Worm (Caenorhabditis elegans) whole organism, L3 larva: ENCODE measurements around the gene fnta-1.

ENCODE experiments used
- R02D3.7 ChIP-seq: fragments of 150-350 bp; optimal IDR thresholded peaks from 2 replicates; lab custom pipeline; 2014; ENCODE audit warnings: missing biosample characterization, missing genetic modification characterization
- ama-1 ChIP-seq: fragments of 150-350 bp; optimal IDR thresholded peaks from 2 replicates; lab custom pipeline; 2018
- ceh-16 ChIP-seq: sonication (generic microtip); optimal IDR thresholded peaks from 2 replicates; lab custom pipeline; 2017; ENCODE audit warnings: missing biosample characterization, missing genetic modification characterization
- ceh-28 ChIP-seq: fragments of 150-350 bp; optimal IDR thresholded peaks from 2 replicates; lab custom pipeline; 2014; ENCODE audit warnings: missing biosample characterization, missing genetic modification reagents, missing genetic modification characterization
- ceh-82 ChIP-seq: fragments of 150-350 bp; optimal IDR thresholded peaks from 2 replicates; lab custom pipeline; 2014; ENCODE audit warnings: missing biosample characterization, missing genetic modification characterization
- ceh-9 ChIP-seq: sonication (generic microtip); optimal IDR thresholded peaks from 2 replicates; lab custom pipeline; 2018; ENCODE audit warnings: missing biosample characterization, missing genetic modification characterization
- daf-12 ChIP-seq: fragments of 150-350 bp; optimal IDR thresholded peaks from 2 replicates; lab custom pipeline; 2014; ENCODE audit warnings: missing biosample characterization, missing genetic modification reagents, missing genetic modification characterization
- egl-5 ChIP-seq: fragments of 150-350 bp; optimal IDR thresholded peaks from 2 replicates; lab custom pipeline; 2017; ENCODE audit warnings: missing biosample characterization, missing genetic modification reagents, missing genetic modification characterization, inconsistent platforms
- elt-2 ChIP-seq: sonication (generic microtip); optimal IDR thresholded peaks from 2 replicates; lab custom pipeline; 2016; ENCODE audit warnings: missing genetic modification reagents, mild to moderate bottlenecking, missing genetic modification characterization, missing compliant biosample characterization
- elt-3 ChIP-seq, 3 experiments: fragments of 150-350 bp in 1 of 3; sonication (generic microtip) in 2 of 3; optimal IDR thresholded peaks; 2 replicates in 2 of 3; 4 replicates in 1 of 3; lab custom pipeline; 2014 to 2017; ENCODE audit warnings: missing biosample characterization in 3 of 3, missing genetic modification characterization in 3 of 3
- eor-1 ChIP-seq, 2 experiments: fragments of 150-350 bp; optimal IDR thresholded peaks; 2 replicates each; lab custom pipeline; 2014 to 2018; ENCODE audit warnings: missing biosample characterization in 2 of 2, missing genetic modification characterization in 2 of 2
- fkh-2 ChIP-seq: fragments of 150-350 bp; optimal IDR thresholded peaks from 2 replicates; lab custom pipeline; 2014; ENCODE audit warnings: missing biosample characterization, missing genetic modification reagents, missing genetic modification characterization
- fos-1 ChIP-seq: fragments of 150-350 bp; optimal IDR thresholded peaks from 2 replicates; lab custom pipeline; 2014; ENCODE audit warnings: missing biosample characterization, missing genetic modification characterization
- hmg-11 ChIP-seq: sonication (generic microtip); optimal IDR thresholded peaks from 2 replicates; lab custom pipeline; 2016; ENCODE audit warnings: missing genetic modification characterization, missing compliant biosample characterization
- jun-1 ChIP-seq: fragments of 150-350 bp; optimal IDR thresholded peaks from 2 replicates; lab custom pipeline; 2014; ENCODE audit warnings: missing biosample characterization, missing genetic modification reagents, missing genetic modification characterization
- lin-15B ChIP-seq: fragments of 150-350 bp; optimal IDR thresholded peaks from 2 replicates; lab custom pipeline; 2014; ENCODE audit warnings: missing biosample characterization, missing genetic modification characterization
- lin-39 ChIP-seq: fragments of 150-350 bp; optimal IDR thresholded peaks from 2 replicates; lab custom pipeline; 2018; ENCODE audit warnings: missing biosample characterization, missing genetic modification reagents, missing genetic modification characterization
- lsy-12 ChIP-seq: sonication (generic microtip); optimal IDR thresholded peaks from 2 replicates; lab custom pipeline; 2016; ENCODE audit warnings: mild to moderate bottlenecking, missing genetic modification characterization, missing compliant biosample characterization
- mdl-1 ChIP-seq: fragments of 150-350 bp; optimal IDR thresholded peaks from 2 replicates; lab custom pipeline; 2014; ENCODE audit warnings: missing biosample characterization, missing genetic modification characterization
- nfya-1 ChIP-seq: sonication (generic microtip); optimal IDR thresholded peaks from 2 replicates; lab custom pipeline; 2017; ENCODE audit warnings: missing genetic modification characterization, mild to moderate bottlenecking, missing compliant biosample characterization, antibody characterized with exemption, moderate library complexity; ENCODE audit not compliant: insufficient read depth
- nhr-11 ChIP-seq: fragments of 150-350 bp; optimal IDR thresholded peaks from 2 replicates; lab custom pipeline; 2014; ENCODE audit warnings: missing biosample characterization, missing genetic modification characterization
- nhr-23 ChIP-seq: fragments of 150-350 bp; optimal IDR thresholded peaks from 2 replicates; lab custom pipeline; 2014; ENCODE audit warnings: missing biosample characterization, missing genetic modification reagents, missing genetic modification characterization
- nhr-237 ChIP-seq: fragments of 150-350 bp; optimal IDR thresholded peaks from 2 replicates; lab custom pipeline; 2014; ENCODE audit warnings: missing biosample characterization, missing genetic modification characterization
- nhr-25 ChIP-seq: sonication (generic microtip); optimal IDR thresholded peaks from 2 replicates; lab custom pipeline; 2017; ENCODE audit warnings: missing biosample characterization, missing genetic modification characterization
- nhr-28 ChIP-seq: fragments of 150-350 bp; optimal IDR thresholded peaks from 2 replicates; lab custom pipeline; 2014; ENCODE audit warnings: missing biosample characterization, missing genetic modification characterization
- nhr-67 ChIP-seq: fragments of 150-350 bp; optimal IDR thresholded peaks from 2 replicates; lab custom pipeline; 2014; ENCODE audit warnings: missing biosample characterization, missing genetic modification characterization
- nhr-76 ChIP-seq: fragments of 150-350 bp; sonication (generic microtip); optimal IDR thresholded peaks from 5 replicates; lab custom pipeline; 2014; ENCODE audit warnings: missing biosample characterization, missing genetic modification characterization
- nhr-77 ChIP-seq: fragments of 150-350 bp; optimal IDR thresholded peaks from 2 replicates; lab custom pipeline; 2014; ENCODE audit warnings: missing biosample characterization, missing genetic modification characterization
- pha-4 ChIP-seq: fragments of 150-350 bp; optimal IDR thresholded peaks from 2 replicates; lab custom pipeline; 2014; ENCODE audit warnings: missing biosample characterization, missing genetic modification reagents, missing genetic modification characterization
- pqm-1 ChIP-seq: fragments of 150-350 bp; optimal IDR thresholded peaks from 2 replicates; lab custom pipeline; 2017; ENCODE audit warnings: missing biosample characterization, missing genetic modification characterization, inconsistent platforms
- sea-2 ChIP-seq: fragments of 150-350 bp; sonication (generic microtip); optimal IDR thresholded peaks from 4 replicates; lab custom pipeline; 2014; ENCODE audit warnings: missing biosample characterization, missing genetic modification reagents, missing genetic modification characterization
- skn-1 ChIP-seq: fragments of 150-350 bp; optimal IDR thresholded peaks from 2 replicates; lab custom pipeline; 2014; ENCODE audit warnings: missing biosample characterization, missing genetic modification characterization
- tbx-2 ChIP-seq: sonication (generic microtip); optimal IDR thresholded peaks from 2 replicates; lab custom pipeline; 2016; ENCODE audit warnings: mild to moderate bottlenecking, missing genetic modification characterization, missing compliant biosample characterization
- unc-39 ChIP-seq: sonication (generic microtip); optimal IDR thresholded peaks from 4 replicates; lab custom pipeline; 2017; ENCODE audit warnings: missing biosample characterization, missing genetic modification characterization
- unc-62 ChIP-seq: fragments of 150-350 bp; sonication (generic microtip); optimal IDR thresholded peaks from 4 replicates; lab custom pipeline; 2014; ENCODE audit warnings: missing biosample characterization, missing genetic modification reagents, missing genetic modification characterization
- zag-1 ChIP-seq: fragments of 150-350 bp; optimal IDR thresholded peaks from 2 replicates; lab custom pipeline; 2014; ENCODE audit warnings: missing biosample characterization, missing genetic modification characterization
- ztf-4 ChIP-seq: fragments of 150-350 bp; optimal IDR thresholded peaks from 2 replicates; lab custom pipeline; 2014; ENCODE audit warnings: missing biosample characterization, missing genetic modification characterization

Gene fnta-1

DNA sequence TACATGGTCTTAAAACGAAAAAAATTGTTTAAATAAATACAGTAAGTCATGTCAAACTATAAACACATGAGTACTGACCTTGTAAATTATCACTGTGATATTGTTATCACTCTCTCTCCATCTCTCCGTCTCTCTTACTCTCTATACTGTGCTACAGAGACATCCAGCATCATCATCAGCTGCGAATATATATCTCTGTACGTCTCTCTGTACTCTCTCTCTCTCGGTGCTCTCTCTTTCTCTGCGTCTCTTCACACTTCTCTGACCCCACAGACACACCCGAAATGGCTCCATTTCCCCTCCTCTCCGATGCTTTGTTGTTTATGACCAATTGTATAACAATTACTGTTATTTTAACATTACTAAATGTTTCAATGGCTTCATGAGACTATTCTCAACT lies 29.5 kb downstream of the fnta-1 start:
- TF ChIP-seq nhr-28 (tag; lab: Kevin White, UChicago), result no peak
- TF ChIP-seq nhr-67 (tag; lab: Kevin White, UChicago), result no peak
- TF ChIP-seq lin-15B, result no peak
- TF ChIP-seq ceh-82 (tag; lab: Kevin White, UChicago), result no peak
- no peak for TF ChIP-seq ama-1
- TF ChIP-seq elt-2 (tag; lab: Kevin White, UChicago), result peak; percentile 86
- no peak for TF ChIP-seq fkh-2 (tag; lab: Kevin White, UChicago)
- peak; percentile 42 for TF ChIP-seq nhr-23 (tag; lab: Kevin White, UChicago)
- peak; percentile 55 for TF ChIP-seq pha-4 (tag; lab: Kevin White, UChicago)
- TF ChIP-seq lin-39, result no peak
- TF ChIP-seq ceh-9 (tag; lab: Kevin White, UChicago), result no peak
- TF ChIP-seq sea-2, result no peak
- TF ChIP-seq jun-1 (tag; lab: Kevin White, UChicago), result peak; percentile 51
- no peak for TF ChIP-seq fos-1 (tag; lab: Kevin White, UChicago)
- TF ChIP-seq nhr-25 (tag; lab: Kevin White, UChicago), result no peak
- TF ChIP-seq nfya-1 (tag; lab: Kevin White, UChicago), result peak; percentile 33
- TF ChIP-seq pqm-1, result peak; percentile 90
- no peak for TF ChIP-seq zag-1
- TF ChIP-seq R02D3.7 (tag; lab: Kevin White, UChicago), result peak; percentile 2
- TF ChIP-seq ceh-28 (tag; lab: Kevin White, UChicago), result peak; percentile 47
- TF ChIP-seq hmg-11 (tag; lab: Kevin White, UChicago), result peak; percentile 76
- peak; percentile 15 for TF ChIP-seq skn-1 (tag; lab: Kevin White, UChicago)
- TF ChIP-seq unc-39 (tag; lab: Kevin White, UChicago), result no peak
- TF ChIP-seq ceh-16 (tag; lab: Kevin White, UChicago), result no peak
- peak; percentile 23 for TF ChIP-seq egl-5 (tag; lab: Kevin White, UChicago)
- no peak for TF ChIP-seq nhr-237 (tag; lab: Kevin White, UChicago)

DNA sequence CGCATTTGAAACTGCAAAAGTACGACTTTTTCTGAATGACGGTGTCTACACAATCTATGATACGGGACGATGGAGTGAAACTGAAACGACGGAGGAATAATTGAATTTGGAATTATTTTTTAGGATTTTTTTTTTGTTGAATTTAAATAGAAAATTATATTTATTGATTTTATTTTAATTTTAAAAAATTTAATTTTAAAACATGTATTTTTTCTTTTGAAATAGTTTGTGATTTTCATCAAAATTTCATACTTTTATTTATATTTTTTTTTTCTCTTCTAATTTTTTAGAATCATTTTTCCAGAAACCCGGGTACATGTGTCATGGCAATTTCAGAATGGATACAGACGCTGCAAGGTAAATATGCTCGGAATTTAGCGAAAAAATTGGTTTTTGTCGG lies 32.2 kb downstream of the fnta-1 start, which contains the start of gene Y38C1AA.1:
Gene Y38C1AA.1, plus strand, starts transcription at position 301 of the 400 bp plus-strand sequence.
- no peak for TF ChIP-seq mdl-1 (tag; lab: Kevin White, UChicago)
- no peak for TF ChIP-seq nhr-77 (tag; lab: Kevin White, UChicago)
- no peak for TF ChIP-seq fos-1 (tag; lab: Kevin White, UChicago)
- no peak for TF ChIP-seq daf-12
- TF ChIP-seq tbx-2 (tag; lab: Kevin White, UChicago), result no peak
- no peak for TF ChIP-seq ztf-4 (tag; lab: Kevin White, UChicago)
- TF ChIP-seq unc-39 (tag; lab: Kevin White, UChicago), result no peak
- no peak for TF ChIP-seq eor-1 (tag; optimal IDR thresholded peaks at IDR 0.05; lab: Kevin White, UChicago)
- TF ChIP-seq nhr-11 (tag; lab: Kevin White, UChicago), result no peak
- no peak for TF ChIP-seq unc-62 (GFP tag; lab: Kevin White, UChicago)
- no peak for TF ChIP-seq hmg-11 (tag; lab: Kevin White, UChicago)
- no peak for TF ChIP-seq R02D3.7 (tag; lab: Kevin White, UChicago)
- TF ChIP-seq egl-5 (tag; lab: Kevin White, UChicago), result no peak
- TF ChIP-seq lsy-12 (tag; lab: Kevin White, UChicago), result no peak
- TF ChIP-seq fkh-2 (tag; lab: Kevin White, UChicago), result no peak

DNA sequence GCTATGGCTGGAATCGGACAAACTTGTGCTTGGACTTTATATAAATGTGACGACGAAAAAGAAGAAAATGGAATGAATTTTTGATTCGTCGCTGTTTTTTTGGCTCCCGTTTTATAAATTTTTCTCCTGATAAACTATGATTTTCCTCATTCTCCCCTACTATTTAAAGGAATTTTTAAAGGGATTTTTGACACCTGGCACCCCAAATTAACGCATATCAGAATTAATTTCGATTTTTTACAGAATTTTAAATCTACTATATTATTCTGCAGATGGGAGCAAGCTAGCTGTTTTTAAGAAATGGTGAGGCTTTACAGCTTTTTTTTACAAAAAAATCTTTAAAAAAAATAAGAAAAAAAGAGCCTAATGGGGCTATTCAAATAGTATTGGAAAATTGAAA lies 35.1 kb downstream of the fnta-1 start, which contains the start of gene coa-1:
Gene coa-1, plus strand, starts transcription at position 301 of the 400 bp plus-strand sequence.
- TF ChIP-seq elt-3 (tag; optimal IDR thresholded peaks at IDR 0.05; lab: Kevin White, UChicago) (no peak), unc-39 (tag; lab: Kevin White, UChicago) (no peak)

DNA sequence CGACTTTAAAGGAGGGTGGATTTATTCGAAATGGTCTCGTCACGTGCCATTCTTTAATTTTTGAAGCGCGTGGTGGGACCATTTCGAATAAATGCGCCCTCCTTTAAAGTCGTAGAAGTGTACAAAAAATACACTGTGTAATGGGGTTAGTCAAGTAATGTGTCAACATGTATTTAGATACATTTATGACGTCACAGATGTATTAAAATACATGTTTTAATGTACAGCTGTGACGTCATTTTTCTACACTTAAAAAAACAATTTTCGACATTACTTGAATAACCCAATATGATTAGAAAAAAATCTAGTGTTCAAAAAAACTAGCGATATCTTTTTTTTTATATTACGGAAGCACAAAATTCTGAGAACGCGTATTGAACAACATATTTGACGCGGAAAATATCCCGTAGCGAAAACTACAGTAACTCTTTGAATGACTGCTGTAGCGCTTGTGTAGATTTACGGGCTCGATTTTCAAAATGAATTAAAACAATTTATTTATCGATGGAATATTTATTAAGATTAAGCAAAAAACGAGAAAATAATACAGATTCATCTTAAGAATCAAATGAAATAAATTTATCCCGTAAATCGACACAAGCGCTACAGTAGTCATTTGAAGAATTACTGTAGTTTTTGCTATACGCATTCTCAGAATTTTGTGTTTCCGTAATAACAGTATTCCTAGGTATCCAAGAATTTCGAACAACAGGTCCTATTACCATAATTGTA lies 37.0 kb downstream of the fnta-1 start, which contains the start of gene gfrp-1:
Gene gfrp-1, plus strand, starts transcription at position 682 of the 732 bp plus-strand sequence.
- TF ChIP-seq elt-3 (tag; optimal IDR thresholded peaks at IDR 0.05; lab: Kevin White, UChicago), result no peak
- no peak for TF ChIP-seq nhr-67 (tag; lab: Kevin White, UChicago)
- no peak for TF ChIP-seq unc-62 (GFP tag; lab: Kevin White, UChicago)
- TF ChIP-seq nhr-76 (tag; lab: Kevin White, UChicago), result no peak
- no peak for TF ChIP-seq nhr-237 (tag; lab: Kevin White, UChicago)
- no peak for TF ChIP-seq tbx-2 (tag; lab: Kevin White, UChicago)
